Worm (Caenorhabditis elegans): Measurements from ENCODE around the gene Y55F3C.10.

ce11 chrIV:741831-742230 lies 22.6 kb upstream of the Y55F3C.10 start:
- TF ChIP-seq W03F9.2 (tag; optimal IDR thresholded peaks at IDR 0.05) (no peak), him-1 (tag; optimal IDR thresholded peaks at IDR 0.05) (no peak)
